Fruit fly (Drosophila melanogaster) ovary, adult (tissue): ENCODE data around the gene Polr3E.

Source experiments
- CG17801 ChIP-seq: fragments of 200-800 bp; optimal IDR thresholded peaks from 2 replicates; lab custom pipeline; 2019; ENCODE audit warnings: missing biosample characterization, mild to moderate bottlenecking, missing genetic modification characterization, moderate library complexity; ENCODE audit not compliant: partially characterized antibody

Gene Polr3E

dm6 chr3L:21034281-21035221 lies 2.9 kb downstream of the Polr3E start, which contains the start of gene siz:
Gene siz (plus strand): TSS chr3L:21034535.
- peak; percentile 70 for TF ChIP-seq CG17801

DNA sequence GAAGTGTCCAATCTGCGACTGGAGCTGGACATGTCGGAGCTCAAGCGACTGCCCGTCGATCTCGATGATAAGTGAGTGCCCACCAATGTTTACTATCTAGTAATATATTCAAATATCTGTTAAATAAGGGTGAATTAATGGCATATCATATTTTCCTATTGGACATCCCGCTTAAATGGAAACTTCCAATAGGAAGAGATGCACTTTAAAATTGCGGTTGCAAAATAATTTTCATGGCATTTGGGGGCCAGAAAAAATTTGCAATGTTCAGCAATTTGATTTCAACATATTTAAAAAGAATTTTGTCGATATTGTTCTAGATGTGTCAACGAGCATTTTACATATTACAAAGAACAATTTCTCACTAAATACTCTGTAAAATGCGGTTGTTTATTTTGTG lies 3.6 kb downstream of the Polr3E start:
- TF ChIP-seq CG17801: no peak

dm6 chr3L:21036257-21036957 lies 4.8 kb downstream of the Polr3E start:
- no peak for TF ChIP-seq CG17801

dm6 chr3L:21037404-21037803 lies 5.8 kb downstream of the Polr3E start:
- TF ChIP-seq CG17801: peak; percentile 78

DNA sequence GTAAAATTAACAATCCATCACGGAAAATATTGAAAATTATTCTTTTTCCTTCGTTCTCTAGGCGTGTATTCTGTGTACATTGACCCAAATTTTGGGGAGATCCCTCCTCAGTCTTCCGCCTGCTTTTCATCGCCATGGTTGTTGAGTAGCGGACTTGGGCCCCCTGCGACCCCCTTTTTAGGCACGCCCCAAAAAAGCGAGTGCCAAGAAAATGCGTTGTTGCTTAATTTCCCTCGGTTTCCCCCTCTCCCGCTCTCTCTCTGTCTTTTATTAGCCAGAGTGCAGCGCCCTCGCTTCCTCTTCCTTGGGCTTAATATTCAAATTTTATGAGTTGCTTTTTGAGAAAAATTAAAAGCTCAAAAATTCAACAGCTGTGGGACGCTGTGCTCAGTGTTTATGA lies 9.2 kb downstream of the Polr3E start:
- TF ChIP-seq CG17801: no peak

dm6 chr3L:21041952-21042933 lies 10.6 kb downstream of the Polr3E start:
- TF ChIP-seq CG17801: no peak

- no peak for TF ChIP-seq CG17801
Observed at dm6 chr3L:21043435-21043834, 11.8 kb downstream of the Polr3E start.

- TF ChIP-seq CG17801: no peak
Observed at dm6 chr3L:21043894-21044682, 12.5 kb downstream of the Polr3E start.

DNA sequence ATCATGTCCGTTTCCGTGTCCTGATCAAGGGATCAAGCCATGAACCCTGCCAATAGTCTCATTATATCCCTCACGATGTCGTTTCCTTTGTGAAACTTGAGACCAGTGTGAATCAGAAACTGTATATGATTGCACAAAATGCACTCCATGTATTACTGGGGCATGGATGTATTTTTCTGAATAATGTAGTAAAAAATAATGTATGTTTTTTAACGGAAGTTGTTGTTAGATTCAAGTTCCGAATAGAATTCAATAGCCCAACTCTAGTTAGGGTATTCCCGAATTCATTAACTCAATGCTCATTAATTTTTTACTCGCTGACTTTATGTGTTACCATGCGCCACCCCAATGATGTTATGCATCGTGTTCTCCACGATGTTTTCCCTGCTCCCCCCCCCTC lies 13.1 kb downstream of the Polr3E start:
- TF ChIP-seq CG17801: no peak

dm6 chr3L:21046107-21046708 lies 14.6 kb downstream of the Polr3E start:
- TF ChIP-seq CG17801: no peak

DNA sequence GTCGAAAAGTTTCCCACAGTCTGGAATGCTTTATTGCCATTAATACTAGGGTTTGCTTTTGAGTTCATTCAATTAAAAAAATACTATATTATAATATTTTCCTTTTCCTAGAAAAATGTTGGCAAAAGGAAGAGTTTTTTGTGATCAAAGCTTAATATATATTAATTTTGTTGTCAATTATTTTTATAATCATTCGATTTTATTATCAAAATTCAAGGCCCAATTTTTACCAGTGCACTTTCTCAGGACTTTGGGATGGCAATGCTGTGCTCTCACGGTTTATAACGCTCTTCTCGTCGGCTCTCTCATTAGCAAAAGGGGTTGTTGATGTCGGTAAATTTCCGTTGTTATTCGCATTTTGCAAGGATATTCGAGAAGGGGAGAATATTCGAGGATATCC lies 15.4 kb downstream of the Polr3E start:
- no peak for TF ChIP-seq CG17801

dm6 chr3L:21047734-21048657 lies 16.4 kb downstream of the Polr3E start:
- no peak for TF ChIP-seq CG17801

- no peak for TF ChIP-seq CG17801
Observed at dm6 chr3L:21049417-21049914, 17.8 kb downstream of the Polr3E start.
